Worm (Caenorhabditis elegans) whole organism, young adult: Measurements from ENCODE around the gene dct-16.

ENCODE experiments used
- F10E7.11 ChIP-seq: sonication (generic microtip); optimal IDR thresholded peaks from 2 replicates; lab custom pipeline; 2017; ENCODE audit warnings: mild to moderate bottlenecking, missing genetic modification characterization, moderate library complexity, missing compliant biosample characterization
- F37B4.10 ChIP-seq: fragments of 200-800 bp; sonication (Bioruptor generic); IDR thresholded peaks from 2 replicates; pipeline ENCODE4 v1.3.6; 2022; ENCODE audit warnings: missing genetic modification characterization, missing compliant biosample characterization
- ama-1 ChIP-seq, 3 experiments: fragments of 150-350 bp in 1 of 3; sonication (generic microtip) in 2 of 3; optimal IDR thresholded peaks; 2 replicates each; lab custom pipeline; 2014 to 2018; ENCODE audit warnings: missing biosample characterization in 2 of 3, missing genetic modification characterization in 2 of 3, missing genetic modification reagents in 2 of 3
- cebp-1 ChIP-seq, 2 experiments: fragments of 200-800 bp in 1 of 2; sonication (Bioruptor generic) in 1 of 2; sonication (generic microtip) in 1 of 2; IDR thresholded peaks in 1 of 2; optimal IDR thresholded peaks in 1 of 2; 2 replicates each; pipeline versions ENCODE4 v1.3.6 to Lab custom; 2017 to 2022; ENCODE audit warnings: missing compliant biosample characterization in 2 of 2, missing genetic modification characterization in 2 of 2, mild to moderate bottlenecking in 1 of 2, missing genetic modification reagents in 1 of 2, moderate library complexity in 1 of 2
- him-1 ChIP-seq: sonication (generic microtip); optimal IDR thresholded peaks from 2 replicates; lab custom pipeline; 2016; ENCODE audit warnings: missing genotype, missing genetic modification reagents, missing genetic modification characterization, missing compliant biosample characterization
- lir-1 ChIP-seq: fragments of 200-800 bp; sonication (Bioruptor generic); conservative IDR thresholded peaks from 2 replicates; pipeline ENCODE4 v1.3.6; 2022; ENCODE audit warnings: missing genetic modification reagents, missing genetic modification characterization, missing compliant biosample characterization
- nhr-80 ChIP-seq: sonication (generic microtip); optimal IDR thresholded peaks from 2 replicates; lab custom pipeline; 2016; ENCODE audit warnings: missing genetic modification characterization, missing compliant biosample characterization
- pbrm-1 ChIP-seq: fragments of 200-800 bp; sonication (Bioruptor generic); IDR thresholded peaks from 2 replicates; pipeline ENCODE4 v1.3.6; 2022; ENCODE audit warnings: missing genetic modification reagents, missing genetic modification characterization, missing compliant biosample characterization
- sdz-38 ChIP-seq: sonication (generic microtip); optimal IDR thresholded peaks from 2 replicates; lab custom pipeline; 2016; ENCODE audit warnings: missing genotype, missing genetic modification characterization, missing compliant biosample characterization
- snpc-4 ChIP-seq, 5 experiments: fragments of 150-350 bp in 1 of 5; sonication (generic microtip) in 4 of 5; optimal IDR thresholded peaks; 2 replicates each; lab custom pipeline; 2014 to 2018; ENCODE audit warnings: missing genetic modification characterization in 5 of 5, missing biosample characterization in 3 of 5, antibody characterized with exemption in 2 of 5, mild to moderate bottlenecking in 2 of 5, missing compliant biosample characterization in 2 of 5, missing genotype in 2 of 5, moderate library complexity in 2 of 5, missing genetic modification reagents in 1 of 5
- somi-1 ChIP-seq: fragments of 200-800 bp; sonication (Bioruptor generic); optimal IDR thresholded peaks from 2 replicates; lab custom pipeline; 2018; ENCODE audit warnings: mild to moderate bottlenecking, missing genetic modification characterization, missing compliant biosample characterization
- zfh-2 ChIP-seq: fragments of 200-800 bp; sonication (Bioruptor generic); conservative IDR thresholded peaks from 2 replicates; pipeline ENCODE4 v1.3.6; 2022; ENCODE audit warnings: missing genetic modification reagents, missing genetic modification characterization, missing compliant biosample characterization
- zim-3 ChIP-seq: sonication (generic microtip); optimal IDR thresholded peaks from 2 replicates; lab custom pipeline; 2017; ENCODE audit warnings: mild to moderate bottlenecking, missing genetic modification characterization, moderate library complexity, missing compliant biosample characterization

DNA sequence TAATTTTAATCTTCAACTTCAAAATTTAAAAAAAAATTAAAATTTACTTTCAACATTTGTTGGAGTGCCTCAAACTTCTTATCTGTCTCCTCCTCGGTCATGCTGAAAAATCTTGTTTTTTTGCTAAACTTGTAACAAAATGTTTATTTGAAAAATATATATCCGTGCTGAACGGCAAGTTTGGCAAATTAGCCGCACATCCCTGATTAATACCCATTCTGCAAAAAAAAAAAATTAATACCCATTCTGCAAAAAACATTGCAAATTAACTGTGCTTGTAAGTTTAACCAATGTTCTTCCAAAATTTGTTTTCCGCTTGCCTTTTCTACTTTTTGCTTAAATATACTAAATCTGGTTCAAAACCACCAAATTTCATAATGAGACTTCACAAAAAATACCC is 45.8 kb downstream of the dct-16 start, which contains the start of gene F48F5.6:
- TF ChIP-seq snpc-4 (GFP tag; optimal IDR thresholded peaks at IDR 0.05; lab: Kevin White, UChicago) (no peak), snpc-4 (tag; optimal IDR thresholded peaks at IDR 0.05; lab: Kevin White, UChicago) (no peak), somi-1 (GFP tag; lab: Kevin White, UChicago) (no peak), zfh-2 (GFP tag; lab: Robert Waterston, UW) (no peak), cebp-1 (GFP tag; IDR thresholded peaks at IDR 0.05; lab: Robert Waterston, UW) (no peak), cebp-1 (tag; optimal IDR thresholded peaks at IDR 0.05; lab: Kevin White, UChicago) (no peak), lir-1 (GFP tag; lab: Robert Waterston, UW) (no peak), sdz-38 (tag; lab: Kevin White, UChicago) (no peak), F10E7.11 (tag; lab: Kevin White, UChicago) (no peak), F37B4.10 (GFP tag; lab: Robert Waterston, UW) (no peak), zim-3 (no peak), pbrm-1 (no peak), him-1 (tag; lab: Kevin White, UChicago) (no peak), nhr-80 (tag; lab: Kevin White, UChicago) (no peak), ama-1 (optimal IDR thresholded peaks at IDR 0.05; lab: Kevin White, UChicago) (no peak), ama-1 (GFP tag; optimal IDR thresholded peaks at IDR 0.05; lab: Kevin White, UChicago) (no peak)
